Worm (Caenorhabditis elegans): ENCODE data around the gene ZK1073.1.

ZK1073.1 gene

DNA sequence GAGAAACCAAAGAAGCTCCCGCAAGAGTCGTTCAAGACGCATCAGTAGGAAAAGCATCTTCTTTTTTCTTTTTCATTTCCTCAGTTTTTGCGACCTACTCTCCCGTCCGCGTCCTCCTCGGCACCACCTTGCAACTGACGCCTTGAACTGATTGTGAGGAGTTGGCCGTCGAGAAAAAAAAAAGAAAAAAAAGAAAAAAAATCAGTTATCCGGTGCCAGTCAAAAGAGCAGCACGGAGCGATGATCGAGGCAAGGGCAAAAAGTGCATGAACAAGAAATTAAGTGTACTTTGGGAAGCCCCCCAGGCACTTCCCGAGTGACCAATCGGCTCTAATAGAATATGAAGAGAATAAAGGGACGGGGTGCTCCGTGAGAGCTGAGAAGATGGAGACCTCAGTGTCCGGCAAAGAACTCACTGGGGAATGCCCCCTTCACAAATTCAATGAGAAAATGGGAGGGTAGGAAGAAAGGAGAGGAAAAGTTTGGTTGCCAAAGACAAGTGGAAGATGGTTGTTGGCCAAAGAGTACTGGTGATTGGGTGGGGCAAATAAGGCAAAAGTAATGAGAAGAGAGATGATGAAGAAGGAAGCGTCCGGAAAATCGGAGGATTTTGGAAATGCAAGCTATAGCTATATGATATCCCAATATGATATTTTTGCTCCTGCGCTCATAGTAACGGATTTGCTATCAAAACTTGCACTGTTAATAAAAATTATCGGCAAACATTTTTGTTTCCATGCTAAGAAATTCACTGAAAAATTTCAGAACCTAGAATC is 26.7 kb upstream of the ZK1073.1 start:
- TF ChIP-seq lim-7 (GFP tag; IDR thresholded peaks at IDR 0.05) (0 out of 2 replicates have a peak, but pooled peaks have one; percentile 5), lsy-2 (tag; optimal IDR thresholded peaks at IDR 0.05) (peak in 1 of 2 experiments; percentile 1), hmg-1.1 (GFP tag; IDR thresholded peaks at IDR 0.05) (0 out of 2 replicates have a peak, but pooled peaks have one; percentile 32), lin-13 (GFP tag; optimal IDR thresholded peaks at IDR 0.05) (no peak), zip-11 (GFP tag; IDR thresholded peaks at IDR 0.05) (no peak), hlh-11 (tag; optimal IDR thresholded peaks at IDR 0.05) (peak; percentile 38), set-16 (GFP tag; IDR thresholded peaks at IDR 0.05) (peak; percentile 27), dmd-9 (GFP tag; IDR thresholded peaks at IDR 0.05) (no peak), hlh-30 (tag; optimal IDR thresholded peaks at IDR 0.05; ENCODE audit: insufficient read depth) (peak; percentile 7), attf-4 (tag; optimal IDR thresholded peaks at IDR 0.05) (no peak), mdl-1 (tag; optimal IDR thresholded peaks at IDR 0.05) (no peak), jun-1 (tag; optimal IDR thresholded peaks at IDR 0.05) (no peak), hif-1 (tag; optimal IDR thresholded peaks at IDR 0.05) (peak in 1 of 2 experiments; percentile 50), daf-16 (GFP tag; optimal IDR thresholded peaks at IDR 0.05) (peak in 1 of 2 experiments; percentile 80), daf-16 (tag; optimal IDR thresholded peaks at IDR 0.05) (no peak), unc-62 (GFP tag; optimal IDR thresholded peaks at IDR 0.05 in 1 of 2) (peak in 1 of 2 experiments; percentile 94), unc-62 (tag; optimal IDR thresholded peaks at IDR 0.05) (no peak), aha-1 (tag) (peak; percentile 58)

DNA sequence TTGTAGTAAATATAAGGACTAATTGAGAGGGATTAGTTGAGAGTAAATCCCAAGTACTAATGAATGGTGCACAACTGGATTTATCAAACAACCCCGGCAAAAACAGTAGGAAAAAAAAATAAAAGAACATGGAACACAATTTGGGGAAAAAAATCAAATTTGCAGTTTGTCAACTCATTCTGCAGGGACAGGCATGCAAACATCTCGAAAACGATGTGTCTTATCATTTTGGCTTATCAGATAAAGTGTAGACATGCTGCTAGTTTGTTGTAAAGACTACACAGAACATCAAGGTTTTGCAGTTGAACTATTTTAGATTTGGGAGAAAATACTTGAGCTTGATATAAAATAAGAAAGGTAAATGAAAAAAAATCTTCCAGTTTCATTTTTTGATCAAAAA is 25.1 kb upstream of the ZK1073.1 start:
- TF ChIP-seq nhr-76 (tag; optimal IDR thresholded peaks at IDR 0.05) (no peak), nhr-237 (tag; optimal IDR thresholded peaks at IDR 0.05) (no peak), aha-1 (tag) (peak; percentile 59), set-16 (GFP tag; IDR thresholded peaks at IDR 0.05) (no peak), D1046.2 (GFP tag; IDR thresholded peaks at IDR 0.05) (no peak), nhr-41 (GFP tag; IDR thresholded peaks at IDR 0.05) (no peak), F49E8.2 (tag; optimal IDR thresholded peaks at IDR 0.05; ENCODE audit: borderline replicate concordance) (no peak), cey-2 (tag; optimal IDR thresholded peaks at IDR 0.05; ENCODE audit: borderline replicate concordance, insufficient read depth) (no peak), daf-19 (GFP tag; conservative IDR thresholded peaks at IDR 0.05) (no peak), madf-5 (GFP tag; IDR thresholded peaks at IDR 0.05) (no peak), nhr-6 (tag; optimal IDR thresholded peaks at IDR 0.05) (no peak), nhr-28 (tag; optimal IDR thresholded peaks at IDR 0.05) (peak; percentile 39), rbr-2 (tag; optimal IDR thresholded peaks at IDR 0.05) (no peak), zag-1 (tag; optimal IDR thresholded peaks at IDR 0.05) (no peak), lin-1 (GFP tag; IDR thresholded peaks at IDR 0.05) (no peak), dve-1 (tag; optimal IDR thresholded peaks at IDR 0.05; ENCODE audit: insufficient read depth) (no peak), ceh-62 (tag; optimal IDR thresholded peaks at IDR 0.05) (no peak), pqm-1 (tag; optimal IDR thresholded peaks at IDR 0.05) (peak; percentile 50)

DNA sequence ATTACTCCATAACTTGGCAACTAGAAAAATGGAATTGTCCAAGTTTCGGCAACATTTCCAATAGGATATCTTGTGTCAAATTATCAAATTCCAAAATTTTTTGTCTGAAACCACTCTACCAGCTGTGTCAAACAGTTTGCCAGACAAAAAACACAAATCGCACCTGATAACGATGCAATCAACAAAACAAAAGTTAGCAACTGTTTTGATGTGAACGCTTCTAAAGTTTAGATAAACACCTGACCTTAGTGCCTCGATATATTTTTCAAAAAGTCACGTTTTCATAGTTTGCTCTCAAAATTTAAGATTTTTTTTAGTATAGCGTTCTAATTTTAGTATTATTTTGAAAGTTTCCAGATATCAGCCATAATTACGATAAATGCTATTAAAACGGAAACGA is 22.6 kb upstream of the ZK1073.1 start:
- TF ChIP-seq ceh-28 (tag; optimal IDR thresholded peaks at IDR 0.05), result no peak
- no peak for TF ChIP-seq lim-7 (GFP tag; IDR thresholded peaks at IDR 0.05)
- TF ChIP-seq hif-1 (tag; optimal IDR thresholded peaks at IDR 0.05), result peak in 1 of 2 experiments; percentile 93
- TF ChIP-seq hlh-11 (tag; optimal IDR thresholded peaks at IDR 0.05), result peak; percentile 8
- peak in 1 of 2 experiments; percentile 61 for TF ChIP-seq daf-16 (GFP tag; optimal IDR thresholded peaks at IDR 0.05)
- peak; percentile 33 for TF ChIP-seq daf-16 (tag; optimal IDR thresholded peaks at IDR 0.05)
- no peak for TF ChIP-seq mdl-1 (tag; optimal IDR thresholded peaks at IDR 0.05)
- TF ChIP-seq hlh-30 (tag; optimal IDR thresholded peaks at IDR 0.05; ENCODE audit: insufficient read depth), result peak; percentile 9

DNA sequence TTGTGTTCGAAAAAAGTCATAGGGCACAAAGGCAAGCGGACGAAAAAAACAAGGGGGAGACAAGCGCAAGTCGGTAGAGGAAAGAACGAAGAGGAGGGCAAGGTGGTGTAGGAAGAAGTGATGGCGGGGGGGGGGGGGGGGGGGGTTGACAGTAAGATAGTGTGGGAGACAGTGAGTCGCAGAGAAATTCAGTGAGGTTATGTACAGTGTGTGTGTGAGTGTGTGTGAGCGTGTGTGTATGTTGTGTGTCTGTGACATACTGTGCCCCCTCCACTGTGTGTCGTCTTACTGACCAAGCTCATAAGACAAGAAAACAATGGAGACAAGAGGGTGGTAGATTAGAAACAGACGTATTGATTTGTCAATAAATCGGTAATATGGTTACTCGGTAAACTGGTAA is 21.5 kb upstream of the ZK1073.1 start:
- 0 out of 2 replicates have a peak, but pooled peaks have one; percentile 29 for TF ChIP-seq ctbp-1 (GFP tag; IDR thresholded peaks at IDR 0.05)
- TF ChIP-seq daf-12 (tag; optimal IDR thresholded peaks at IDR 0.05), result no peak
- TF ChIP-seq zip-2 (tag; optimal IDR thresholded peaks at IDR 0.05), result no peak
- peak in 1 of 2 experiments; percentile 82 for TF ChIP-seq unc-62 (GFP tag; optimal IDR thresholded peaks at IDR 0.05 in 1 of 2)
- no peak for TF ChIP-seq unc-62 (tag; optimal IDR thresholded peaks at IDR 0.05)
- peak; percentile 75 for TF ChIP-seq mxl-3 (GFP tag; optimal IDR thresholded peaks at IDR 0.05)
- TF ChIP-seq hmg-1.1 (GFP tag; IDR thresholded peaks at IDR 0.05), result peak; percentile 52; the same call in 1 of the 2 replicates
- TF ChIP-seq lsy-2 (tag; optimal IDR thresholded peaks at IDR 0.05), result peak in 1 of 2 experiments; percentile 34
- TF ChIP-seq pqm-1 (tag; optimal IDR thresholded peaks at IDR 0.05), result peak; percentile 45
- no peak for TF ChIP-seq spr-1 (tag; optimal IDR thresholded peaks at IDR 0.05)
- TF ChIP-seq snpc-1.2 (GFP tag; IDR thresholded peaks at IDR 0.05), result no peak
- 0 out of 2 replicates have a peak, but pooled peaks have one; percentile 40 for TF ChIP-seq arid-1 (GFP tag; conservative IDR thresholded peaks at IDR 0.05)
- 0 out of 2 replicates have a peak, but pooled peaks have one; percentile 40 for TF ChIP-seq nhr-42 (GFP tag; IDR thresholded peaks at IDR 0.05)
- TF ChIP-seq hlh-11 (tag; optimal IDR thresholded peaks at IDR 0.05), result peak; percentile 88
- TF ChIP-seq daf-16 (GFP tag; optimal IDR thresholded peaks at IDR 0.05), result no peak
- peak; percentile 66 for TF ChIP-seq daf-16 (tag; optimal IDR thresholded peaks at IDR 0.05)
- TF ChIP-seq hif-1 (tag; optimal IDR thresholded peaks at IDR 0.05), result peak in 1 of 2 experiments; percentile 80
- no peak for TF ChIP-seq jun-1 (tag; optimal IDR thresholded peaks at IDR 0.05)

Measured in whole organism, L4 larva.